Worm (Caenorhabditis elegans) whole organism, midembryonic: Measurements from ENCODE around the gene twf-2.
"Not testable (repeated sequence)": the region's sequence is repeated elsewhere in the genome, so short reads cannot be mapped to it uniquely, and the experiment has no call there.

ENCODE experiments used
- cog-1 ChIP-seq: sonication (generic microtip); optimal IDR thresholded peaks from 2 replicates; lab custom pipeline; 2016; ENCODE audit warnings: missing genetic modification characterization, missing compliant biosample characterization
- flt-1 ChIP-seq: fragments of 200-800 bp; sonication (Bioruptor generic); IDR thresholded peaks from 2 replicates; pipeline ENCODE4 v1.3.6; 2022; ENCODE audit warnings: missing genetic modification characterization, missing compliant biosample characterization
- klf-2 ChIP-seq: fragments of 200-800 bp; sonication (Bioruptor generic); conservative IDR thresholded peaks from 2 replicates; pipeline ENCODE4 v1.3.6; 2022; ENCODE audit warnings: missing genetic modification reagents, missing genetic modification characterization, missing compliant biosample characterization
- ztf-23 ChIP-seq: fragments of 200-800 bp; sonication (Bioruptor generic); IDR thresholded peaks from 2 replicates; pipeline ENCODE4 v1.3.6; 2022; ENCODE audit warnings: missing genetic modification reagents, missing genetic modification characterization, missing compliant biosample characterization

DNA sequence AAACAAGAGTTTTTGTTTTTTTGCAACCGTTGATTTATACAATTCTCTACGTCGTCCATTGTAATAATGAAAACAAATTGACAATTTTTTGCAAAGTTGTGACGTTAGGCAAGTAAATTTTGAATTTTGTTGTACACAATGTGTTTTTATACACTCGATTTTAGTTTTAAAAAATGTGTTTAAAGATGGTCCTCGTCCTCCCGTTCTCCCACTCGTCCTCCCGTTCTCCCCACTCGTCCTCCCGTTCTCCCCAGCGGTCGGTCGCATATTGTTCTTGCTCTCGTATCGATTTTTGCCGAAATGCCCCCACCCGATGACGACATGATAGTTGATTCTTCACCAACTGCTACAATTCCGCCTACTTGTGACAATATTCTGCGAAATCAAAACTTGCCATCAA lies 5.6 kb downstream of the twf-2 start, which contains the start of gene F38E9.4:
- TF ChIP-seq flt-1 (GFP tag; lab: Robert Waterston, UW); ztf-23; klf-2 (GFP tag; lab: Robert Waterston, UW); cog-1: not testable (repeated sequence)
